Fruit fly (Drosophila melanogaster) whole organism, embryonic: ENCODE data around the gene Prosbeta2R2.

Source experiments
- Antp ChIP-seq: fragments of 200-800 bp; sonication (Bioruptor generic); optimal IDR thresholded peaks from 3 replicates; lab custom pipeline; 2016; ENCODE audit warnings: missing biosample characterization, missing genetic modification characterization
- Bgb ChIP-seq: fragments of 200-800 bp; sonication (Bioruptor generic); IDR thresholded peaks from 2 replicates; pipeline ENCODE4 v1.3.6; 2022; ENCODE audit warnings: missing biosample characterization, missing genetic modification characterization; ENCODE audit not compliant: partially characterized antibody
- BtbVII ChIP-seq: fragments of 200-800 bp; sonication (Bioruptor generic); optimal IDR thresholded peaks from 3 replicates; lab custom pipeline; 2017; ENCODE audit warnings: missing biosample characterization, mild to moderate bottlenecking, missing genetic modification characterization
- CG11456 ChIP-seq: fragments of 200-800 bp; sonication (Bioruptor generic); IDR thresholded peaks from 3 replicates; pipeline ENCODE4 v1.3.6; 2022; ENCODE audit warnings: missing biosample characterization, missing genetic modification characterization
- CG12769 ChIP-seq: fragments of 200-800 bp; sonication (Bioruptor generic); optimal IDR thresholded peaks from 2 replicates; lab custom pipeline; 2019; ENCODE audit warnings: missing biosample characterization, mild to moderate bottlenecking, missing genetic modification characterization, moderate library complexity
- CG13123 ChIP-seq: fragments of 200-800 bp; sonication (Bioruptor generic); optimal IDR thresholded peaks from 2 replicates; lab custom pipeline; 2016; ENCODE audit warnings: missing biosample characterization, missing genetic modification characterization
- CG14050 ChIP-seq: fragments of 200-800 bp; sonication (Bioruptor generic); IDR thresholded peaks from 3 replicates; pipeline ENCODE4 v1.3.6; 2022; ENCODE audit warnings: missing biosample characterization, missing genetic modification characterization
- CG14667 ChIP-seq: fragments of 200-800 bp; sonication (Bioruptor generic); IDR thresholded peaks from 2 replicates; pipeline ENCODE4 v1.3.6; 2022; ENCODE audit warnings: missing biosample characterization, missing genetic modification characterization
- CG16815 ChIP-seq: fragments of 200-800 bp; sonication (Bioruptor generic); optimal IDR thresholded peaks from 3 replicates; lab custom pipeline; 2017; ENCODE audit warnings: missing biosample characterization, mild to moderate bottlenecking, missing genetic modification characterization
- CG17328 ChIP-seq: fragments of 200-800 bp; sonication (Bioruptor generic); IDR thresholded peaks from 2 replicates; pipeline ENCODE4 v1.3.6; 2022; ENCODE audit warnings: missing biosample characterization, missing genetic modification characterization
- CG18764 ChIP-seq: fragments of 200-800 bp; sonication (Bioruptor generic); optimal IDR thresholded peaks from 3 replicates; lab custom pipeline; 2016; ENCODE audit warnings: missing biosample characterization, missing genetic modification characterization
- CG2199 ChIP-seq: fragments of 200-800 bp; sonication (Bioruptor generic); IDR thresholded peaks from 3 replicates; pipeline ENCODE4 v1.3.6; 2022; ENCODE audit warnings: missing biosample characterization, missing genetic modification characterization
- CG2712 ChIP-seq: fragments of 200-800 bp; optimal IDR thresholded peaks from 3 replicates; lab custom pipeline; 2019; ENCODE audit warnings: missing biosample characterization, mild to moderate bottlenecking, missing genetic modification characterization, moderate library complexity
- CG4617 ChIP-seq: fragments of 200-800 bp; sonication (Bioruptor generic); optimal IDR thresholded peaks from 3 replicates; lab custom pipeline; 2016; ENCODE audit warnings: missing biosample characterization, missing genetic modification characterization, borderline replicate concordance
- CG4707 ChIP-seq: fragments of 200-800 bp; sonication (Bioruptor generic); optimal IDR thresholded peaks from 2 replicates; lab custom pipeline; 2018; ENCODE audit warnings: missing biosample characterization, mild to moderate bottlenecking, missing genetic modification characterization, moderate library complexity
- CG4820 ChIP-seq: fragments of 200-800 bp; sonication (Bioruptor generic); optimal IDR thresholded peaks from 3 replicates; lab custom pipeline; 2016; ENCODE audit warnings: missing biosample characterization, missing genetic modification characterization
- CG5245 ChIP-seq: fragments of 200-800 bp; sonication (Bioruptor generic); optimal IDR thresholded peaks from 3 replicates; lab custom pipeline; 2016; ENCODE audit warnings: missing biosample characterization, missing genetic modification characterization
- CG7271 ChIP-seq: fragments of 200-800 bp; sonication (Bioruptor generic); optimal IDR thresholded peaks from 2 replicates; lab custom pipeline; 2018; ENCODE audit warnings: missing biosample characterization, mild to moderate bottlenecking, missing genetic modification characterization, moderate library complexity
- CG8388 ChIP-seq: fragments of 200-800 bp; sonication (Bioruptor generic); optimal IDR thresholded peaks from 2 replicates; lab custom pipeline; 2019; ENCODE audit warnings: missing biosample characterization, mild to moderate bottlenecking, missing genetic modification characterization, moderate library complexity
- CG9797 ChIP-seq: fragments of 200-800 bp; sonication (Bioruptor generic); optimal IDR thresholded peaks from 3 replicates; lab custom pipeline; 2018; ENCODE audit warnings: missing biosample characterization, mild to moderate bottlenecking, missing genetic modification characterization
- D19A ChIP-seq: fragments of 200-800 bp; optimal IDR thresholded peaks from 3 replicates; lab custom pipeline; 2019; ENCODE audit warnings: missing biosample characterization, mild to moderate bottlenecking, missing genetic modification characterization, moderate library complexity
- Deaf1 ChIP-seq: fragments of 200-800 bp; optimal IDR thresholded peaks from 3 replicates; lab custom pipeline; 2019; ENCODE audit warnings: missing biosample characterization, mild to moderate bottlenecking, missing genetic modification characterization, moderate library complexity
- Dll ChIP-seq: fragments of 200-800 bp; sonication (Bioruptor generic); IDR thresholded peaks from 4 replicates; pipeline ENCODE4 v1.3.6; 2022; ENCODE audit warnings: missing biosample characterization, missing genetic modification characterization; ENCODE audit not compliant: partially characterized antibody
- Ets65A ChIP-seq: fragments of 200-800 bp; sonication (Bioruptor generic); peaks from one replicate; lab custom pipeline; 2016; ENCODE audit warnings: missing biosample characterization, missing genetic modification characterization
- Fer3 ChIP-seq: fragments of 200-800 bp; sonication (Bioruptor generic); optimal IDR thresholded peaks from 2 replicates; lab custom pipeline; 2018; ENCODE audit warnings: missing biosample characterization, mild to moderate bottlenecking, missing genetic modification characterization, moderate library complexity
- Hmx ChIP-seq: fragments of 200-800 bp; sonication (Bioruptor generic); optimal IDR thresholded peaks from 2 replicates; lab custom pipeline; 2016; ENCODE audit warnings: missing biosample characterization, missing genetic modification characterization
- Jarid2 ChIP-seq: fragments of 200-800 bp; sonication (Bioruptor generic); optimal IDR thresholded peaks from 3 replicates; lab custom pipeline; 2017; ENCODE audit warnings: mild to moderate bottlenecking, missing biosample characterization, missing genetic modification reagents, missing genetic modification characterization
- NC2β ChIP-seq: fragments of 200-800 bp; sonication (Bioruptor generic); optimal IDR thresholded peaks from 2 replicates; lab custom pipeline; 2016; ENCODE audit warnings: missing biosample characterization, missing genetic modification characterization
- Nf-YA ChIP-seq: fragments of 200-800 bp; sonication (Bioruptor generic); IDR thresholded peaks from 2 replicates; pipeline ENCODE4 v1.3.6; 2022; ENCODE audit warnings: missing biosample characterization, missing genetic modification characterization
- Ravus ChIP-seq: fragments of 200-800 bp; sonication (Bioruptor generic); IDR thresholded peaks from 2 replicates; pipeline ENCODE4 v1.3.6; 2022; ENCODE audit warnings: missing biosample characterization, missing genetic modification characterization
- Sox100B ChIP-seq: fragments of 200-800 bp; sonication (Bioruptor generic); optimal IDR thresholded peaks from 3 replicates; lab custom pipeline; 2018; ENCODE audit warnings: missing biosample characterization, mild to moderate bottlenecking, missing genetic modification characterization
- ash1 ChIP-seq: fragments of 200-800 bp; sonication (Bioruptor generic); optimal IDR thresholded peaks from 2 replicates; lab custom pipeline; 2018; ENCODE audit warnings: missing biosample characterization, mild to moderate bottlenecking, missing genetic modification characterization
- az2 ChIP-seq: fragments of 200-800 bp; sonication (Bioruptor generic); optimal IDR thresholded peaks from 3 replicates; lab custom pipeline; 2016; ENCODE audit warnings: missing biosample characterization, missing genetic modification characterization
- bowl ChIP-seq: fragments of 200-800 bp; sonication (Bioruptor generic); IDR thresholded peaks from 2 replicates; pipeline ENCODE4 v1.3.6; 2022; ENCODE audit warnings: missing biosample characterization, missing genetic modification characterization
- btn ChIP-seq: fragments of 200-800 bp; sonication (Bioruptor generic); optimal IDR thresholded peaks from 2 replicates; lab custom pipeline; 2016; ENCODE audit warnings: missing biosample characterization, missing genetic modification characterization
- chinmo ChIP-seq: fragments of 200-800 bp; sonication (Bioruptor generic); IDR thresholded peaks from 4 replicates; pipeline ENCODE4 v1.3.6; 2022; ENCODE audit warnings: missing biosample characterization, missing genetic modification characterization; ENCODE audit not compliant: partially characterized antibody
- crol ChIP-seq: fragments of 200-800 bp; sonication (Bioruptor generic); IDR thresholded peaks from 2 replicates; pipeline ENCODE4 v1.3.6; 2022; ENCODE audit warnings: missing biosample characterization, missing genetic modification characterization
- crp ChIP-seq, 2 experiments: fragments of 200-800 bp; sonication (Bioruptor generic); optimal IDR thresholded peaks; 2 replicates in 1 of 2; 3 replicates in 1 of 2; lab custom pipeline; 2017; ENCODE audit warnings: missing biosample characterization in 2 of 2, missing genetic modification characterization in 2 of 2, mild to moderate bottlenecking in 1 of 2, moderate library complexity in 1 of 2
- cwo ChIP-seq: fragments of 200-800 bp; sonication (Bioruptor generic); optimal IDR thresholded peaks from 3 replicates; lab custom pipeline; 2017; ENCODE audit warnings: missing biosample characterization, missing genetic modification characterization, mild to moderate bottlenecking, moderate library complexity, missing genetic modification reagents
- dm ChIP-seq: fragments of 200-800 bp; sonication (Bioruptor generic); optimal IDR thresholded peaks from 3 replicates; lab custom pipeline; 2016; ENCODE audit warnings: missing biosample characterization, missing genetic modification characterization
- dysf ChIP-seq: fragments of 200-800 bp; sonication (Bioruptor generic); IDR thresholded peaks from 3 replicates; pipeline ENCODE4 v1.3.6; 2022; ENCODE audit warnings: missing biosample characterization, missing genetic modification characterization
- en ChIP-seq: fragments of 200-800 bp; sonication (Bioruptor generic); optimal IDR thresholded peaks from 2 replicates; lab custom pipeline; 2016; ENCODE audit warnings: missing biosample characterization, missing genetic modification characterization
- eyg ChIP-seq: fragments of 200-800 bp; sonication (Bioruptor generic); optimal IDR thresholded peaks from 3 replicates; lab custom pipeline; 2016; ENCODE audit warnings: missing biosample characterization, missing genetic modification characterization
- fd102C ChIP-seq: fragments of 200-800 bp; sonication (Bioruptor generic); optimal IDR thresholded peaks from 2 replicates; lab custom pipeline; 2018; ENCODE audit warnings: missing biosample characterization, mild to moderate bottlenecking, missing genetic modification characterization, moderate library complexity
- hbn ChIP-seq: fragments of 200-800 bp; sonication (Bioruptor generic); IDR thresholded peaks from 2 replicates; pipeline ENCODE4 v1.3.6; 2022; ENCODE audit warnings: missing biosample characterization, missing genetic modification characterization; ENCODE audit not compliant: partially characterized antibody
- luna ChIP-seq: fragments of 200-800 bp; sonication (Bioruptor generic); optimal IDR thresholded peaks from 2 replicates; lab custom pipeline; 2016; ENCODE audit warnings: missing biosample characterization, missing genetic modification characterization
- onecut ChIP-seq: fragments of 200-800 bp; sonication (Bioruptor generic); IDR thresholded peaks from 2 replicates; pipeline ENCODE4 v1.3.6; 2022; ENCODE audit warnings: missing biosample characterization, missing genetic modification characterization
- sob ChIP-seq: fragments of 200-800 bp; sonication (Bioruptor generic); IDR thresholded peaks from 2 replicates; pipeline ENCODE4 v1.3.6; 2022; ENCODE audit warnings: missing biosample characterization, missing genetic modification characterization
- tll ChIP-seq, 2 experiments: fragments of 200-800 bp in 1 of 2; fragments of >200 bp in 1 of 2; sonication (Bioruptor generic) in 1 of 2; optimal IDR thresholded peaks; 2 replicates each; lab custom pipeline; 2017 to 2019; ENCODE audit warnings: missing biosample characterization in 2 of 2, missing genetic modification characterization in 2 of 2, mild to moderate bottlenecking in 1 of 2, moderate library complexity in 1 of 2

Prosbeta2R2 gene

dm6 chr3R:5214162-5214916, 5.0 kb downstream of the Prosbeta2R2 start (continued):
- TF ChIP-seq NC2β = no peak
- TF ChIP-seq bowl = no peak
- 0 out of 3 replicates have a peak, but pooled peaks have one; percentile 28 for TF ChIP-seq CG11456 (GFP tag; lab: Robert Waterston, UW)
- no peak for TF ChIP-seq CG8388 (GFP tag; lab: Kevin White, UChicago)
- no peak for TF ChIP-seq CG4617 (GFP tag; lab: Kevin White, UChicago)
- TF ChIP-seq luna = no peak
- no peak for TF ChIP-seq Sox100B
- TF ChIP-seq Antp (GFP tag; lab: Kevin White, UChicago) = no peak
- TF ChIP-seq CG14667 (GFP tag; lab: Robert Waterston, UW) = no peak
- TF ChIP-seq Jarid2 (GFP tag; lab: Kevin White, UChicago) = no peak
- no peak for TF ChIP-seq hbn
- no peak for TF ChIP-seq CG7271
- 0 out of 2 replicates have a peak, but pooled peaks have one; percentile 37 for TF ChIP-seq crol (GFP tag; lab: Robert Waterston, UW)
- no peak for TF ChIP-seq Dll (GFP tag; lab: Robert Waterston, UW)
- TF ChIP-seq CG17328 (GFP tag; lab: Robert Waterston, UW) = no peak
- TF ChIP-seq Ravus = no peak
- TF ChIP-seq sob (GFP tag; lab: Robert Waterston, UW) = no peak
- TF ChIP-seq CG2199 (GFP tag; lab: Robert Waterston, UW) = 0 out of 3 replicates have a peak, but pooled peaks have one; percentile 19
- no peak for TF ChIP-seq CG4820 (GFP tag; lab: Kevin White, UChicago)
- no peak for TF ChIP-seq CG9797
- TF ChIP-seq, all 482 proteins: peak for 7

- TF ChIP-seq CG12769 (peak; percentile 38), CG2712 (tag; lab: Kevin White, UChicago) (no peak), Hmx (GFP tag; lab: Kevin White, UChicago) (no peak), tll (GFP tag; optimal IDR thresholded peaks at IDR 0.05; lab: Kevin White, UChicago) (no peak), Fer3 (no peak), Nf-YA (GFP tag; lab: Robert Waterston, UW) (no peak), eyg (GFP tag; lab: Kevin White, UChicago) (no peak), cwo (GFP tag; lab: Kevin White, UChicago) (peak; percentile 37), CG16815 (no peak), chinmo (GFP tag; lab: Robert Waterston, UW) (peak; percentile 81; the same call in 2 of the 4 replicates), CG4707 (GFP tag; lab: Kevin White, UChicago) (no peak), crp (GFP tag; optimal IDR thresholded peaks at IDR 0.05; lab: Kevin White, UChicago) (no peak), CG9797 (no peak), fd102C (GFP tag; lab: Kevin White, UChicago) (no peak), Bgb (GFP tag; lab: Robert Waterston, UW) (no peak), az2 (no peak), Deaf1 (no peak), CG18764 (GFP tag; lab: Kevin White, UChicago) (no peak), en (GFP tag; lab: Kevin White, UChicago) (no peak), CG13123 (GFP tag; lab: Kevin White, UChicago) (no peak), onecut (GFP tag; lab: Robert Waterston, UW) (peak; percentile 67), CG14050 (GFP tag; lab: Robert Waterston, UW) (no peak), dysf (GFP tag; lab: Robert Waterston, UW) (no peak), CG17328 (GFP tag; lab: Robert Waterston, UW) (0 out of 2 replicates have a peak, but pooled peaks have one; percentile 34), D19A (tag; lab: Kevin White, UChicago) (no peak), Ets65A (GFP tag; lab: Kevin White, UChicago) (peak; percentile 62), ash1 (GFP tag; lab: Kevin White, UChicago) (no peak), CG5245 (GFP tag; lab: Kevin White, UChicago) (no peak), dm (no peak), BtbVII (no peak), btn (GFP tag; lab: Kevin White, UChicago) (no peak)
Measured at dm6 chr3R:5213309-5213708, 6.0 kb downstream of the Prosbeta2R2 start.
